Worm (Caenorhabditis elegans) whole organism, young adult: ENCODE data around the gene F36G9.13.

Source experiments
- B0019.2 ChIP-seq: fragments of 200-800 bp; sonication (Bioruptor generic); conservative IDR thresholded peaks from 2 replicates; pipeline ENCODE4 v1.3.6; 2022; ENCODE audit warnings: missing genetic modification reagents, missing genetic modification characterization, missing compliant biosample characterization
- B0336.3 ChIP-seq: fragments of 200-800 bp; sonication (Bioruptor generic); IDR thresholded peaks from 2 replicates; pipeline ENCODE4 v1.3.6; 2022; ENCODE audit warnings: missing genetic modification characterization, missing compliant biosample characterization
- C17E4.6 ChIP-seq: fragments of 200-800 bp; sonication (Bioruptor generic); IDR thresholded peaks from 2 replicates; pipeline ENCODE4 v1.3.6; 2022; ENCODE audit warnings: missing genetic modification reagents, missing genetic modification characterization, missing compliant biosample characterization
- D2030.7 ChIP-seq: fragments of 200-800 bp; sonication (Bioruptor generic); IDR thresholded peaks from 2 replicates; pipeline ENCODE4 v1.3.6; 2022; ENCODE audit warnings: missing genetic modification reagents, missing genetic modification characterization, missing compliant biosample characterization
- F22D6.2 ChIP-seq: sonication (generic microtip); optimal IDR thresholded peaks from 2 replicates; lab custom pipeline; 2016; ENCODE audit warnings: mild to moderate bottlenecking, missing genetic modification characterization, missing compliant biosample characterization
- K12H6.12 ChIP-seq: fragments of 200-800 bp; sonication (Bioruptor generic); optimal IDR thresholded peaks from 2 replicates; lab custom pipeline; 2018; ENCODE audit warnings: mild to moderate bottlenecking, missing genetic modification characterization, missing compliant biosample characterization
- T07F8.4 ChIP-seq: sonication (generic microtip); optimal IDR thresholded peaks from 2 replicates; lab custom pipeline; 2016; ENCODE audit warnings: mild to moderate bottlenecking, missing genetic modification characterization, moderate library complexity, missing compliant biosample characterization
- T26A5.8 ChIP-seq: sonication (generic microtip); optimal IDR thresholded peaks from 2 replicates; lab custom pipeline; 2016; ENCODE audit warnings: missing genetic modification characterization, missing compliant biosample characterization
- Y53F4B.3 ChIP-seq: fragments of 200-800 bp; sonication (Bioruptor generic); IDR thresholded peaks from 2 replicates; pipeline ENCODE4 v1.3.6; 2022; ENCODE audit warnings: missing genetic modification reagents, missing genetic modification characterization, missing compliant biosample characterization
- Y53G8AR.9 ChIP-seq: fragments of 200-800 bp; sonication (Bioruptor generic); conservative IDR thresholded peaks from 2 replicates; pipeline ENCODE4 v1.3.6; 2022; ENCODE audit warnings: missing genetic modification reagents, missing genetic modification characterization, missing compliant biosample characterization
- ZK185.1 ChIP-seq: sonication (generic microtip); optimal IDR thresholded peaks from 2 replicates; lab custom pipeline; 2016; ENCODE audit warnings: mild to moderate bottlenecking, missing genetic modification characterization, missing compliant biosample characterization; ENCODE audit not compliant: poor library complexity, severe bottlenecking
- akir-1 ChIP-seq: fragments of 200-800 bp; sonication (Bioruptor generic); optimal IDR thresholded peaks from 2 replicates; lab custom pipeline; 2018; ENCODE audit warnings: mild to moderate bottlenecking, missing genetic modification characterization, moderate library complexity, missing compliant biosample characterization
- aptf-3 ChIP-seq: fragments of 200-800 bp; sonication (Bioruptor generic); IDR thresholded peaks from 2 replicates; pipeline ENCODE4 v1.3.6; 2022; ENCODE audit warnings: missing genetic modification characterization, missing compliant biosample characterization
- atf-7 ChIP-seq: sonication (generic microtip); optimal IDR thresholded peaks from 2 replicates; lab custom pipeline; 2017; ENCODE audit warnings: mild to moderate bottlenecking, missing genetic modification characterization, missing compliant biosample characterization
- attf-6 ChIP-seq: fragments of 200-800 bp; sonication (Bioruptor generic); IDR thresholded peaks from 2 replicates; pipeline ENCODE4 v1.3.6; 2022; ENCODE audit warnings: missing genetic modification reagents, missing genetic modification characterization, missing compliant biosample characterization
- bed-1 ChIP-seq: fragments of 200-800 bp; sonication (Bioruptor generic); IDR thresholded peaks from 2 replicates; pipeline ENCODE4 v1.3.6; 2022; ENCODE audit warnings: missing genetic modification reagents, missing genetic modification characterization, missing compliant biosample characterization
- bed-2 ChIP-seq: fragments of 200-800 bp; sonication (Bioruptor generic); IDR thresholded peaks from 2 replicates; pipeline ENCODE4 v1.3.6; 2022; ENCODE audit warnings: missing genetic modification reagents, missing genetic modification characterization, missing compliant biosample characterization
- ccch-3 ChIP-seq: fragments of 200-800 bp; sonication (Bioruptor generic); optimal IDR thresholded peaks from 2 replicates; lab custom pipeline; 2018; ENCODE audit warnings: mild to moderate bottlenecking, missing genetic modification characterization, missing compliant biosample characterization
- cebp-2 ChIP-seq: fragments of 200-800 bp; sonication (Bioruptor generic); IDR thresholded peaks from 2 replicates; pipeline ENCODE4 v1.3.6; 2022; ENCODE audit warnings: missing genetic modification characterization, missing compliant biosample characterization
- ceh-40 ChIP-seq: fragments of 200-800 bp; sonication (Bioruptor generic); IDR thresholded peaks from 2 replicates; pipeline ENCODE4 v1.3.6; 2022; ENCODE audit warnings: missing genetic modification characterization, missing compliant biosample characterization
- dpff-1 ChIP-seq: sonication (generic microtip); optimal IDR thresholded peaks from 2 replicates; lab custom pipeline; 2017; ENCODE audit warnings: mild to moderate bottlenecking, missing genetic modification characterization, missing compliant biosample characterization
- egl-18 ChIP-seq: fragments of 200-800 bp; sonication (Bioruptor generic); IDR thresholded peaks from 2 replicates; pipeline ENCODE4 v1.3.6; 2022; ENCODE audit warnings: missing genetic modification reagents, missing genetic modification characterization, missing compliant biosample characterization
- ekl-4 ChIP-seq: fragments of 200-800 bp; sonication (Bioruptor generic); IDR thresholded peaks from 2 replicates; pipeline ENCODE4 v1.3.6; 2022; ENCODE audit warnings: missing genetic modification reagents, missing genetic modification characterization, missing compliant biosample characterization
- gei-17 ChIP-seq: fragments of 200-800 bp; sonication (Bioruptor generic); optimal IDR thresholded peaks from 2 replicates; lab custom pipeline; 2018; ENCODE audit warnings: mild to moderate bottlenecking, missing genetic modification characterization, missing compliant biosample characterization
- him-1 ChIP-seq: sonication (generic microtip); optimal IDR thresholded peaks from 2 replicates; lab custom pipeline; 2016; ENCODE audit warnings: missing genotype, missing genetic modification reagents, missing genetic modification characterization, missing compliant biosample characterization
- hmg-20 ChIP-seq: fragments of 200-800 bp; sonication (Bioruptor generic); IDR thresholded peaks from 2 replicates; pipeline ENCODE4 v1.3.6; 2022; ENCODE audit warnings: missing genetic modification reagents, missing genetic modification characterization, missing compliant biosample characterization
- let-526 ChIP-seq: fragments of 200-800 bp; sonication (Bioruptor generic); IDR thresholded peaks from 2 replicates; pipeline ENCODE4 v1.3.6; 2022; ENCODE audit warnings: missing genetic modification reagents, missing genetic modification characterization, missing compliant biosample characterization
- let-607 ChIP-seq, 2 experiments: fragments of 200-800 bp in 1 of 2; sonication (Bioruptor generic) in 1 of 2; sonication (generic microtip) in 1 of 2; optimal IDR thresholded peaks; 2 replicates each; lab custom pipeline; 2016 to 2018; ENCODE audit warnings: mild to moderate bottlenecking in 2 of 2, missing compliant biosample characterization in 2 of 2, missing genetic modification characterization in 2 of 2, moderate library complexity in 2 of 2, missing genotype in 1 of 2
- lin-35 ChIP-seq, 3 experiments: fragments of 150-350 bp in 2 of 3; sonication (generic microtip) in 1 of 3; optimal IDR thresholded peaks; 2 replicates each; lab custom pipeline; 2014 to 2018; ENCODE audit warnings: missing biosample characterization in 3 of 3, missing genetic modification characterization in 3 of 3, missing genetic modification reagents in 3 of 3
- lsl-1 ChIP-seq: fragments of 200-800 bp; sonication (Bioruptor generic); optimal IDR thresholded peaks from 2 replicates; lab custom pipeline; 2018; ENCODE audit warnings: mild to moderate bottlenecking, missing genetic modification characterization, moderate library complexity, missing compliant biosample characterization
- lsy-27 ChIP-seq: sonication (generic microtip); optimal IDR thresholded peaks from 2 replicates; lab custom pipeline; 2017; ENCODE audit warnings: missing genetic modification characterization, mild to moderate bottlenecking, missing compliant biosample characterization, antibody characterized with exemption, missing genotype, borderline replicate concordance; ENCODE audit not compliant: insufficient read depth
- madf-8 ChIP-seq: fragments of 200-800 bp; sonication (Bioruptor generic); conservative IDR thresholded peaks from 2 replicates; pipeline ENCODE4 v1.3.6; 2022; ENCODE audit warnings: missing genetic modification reagents, missing genetic modification characterization, missing compliant biosample characterization
- nfya-2 ChIP-seq: fragments of 200-800 bp; sonication (Bioruptor generic); IDR thresholded peaks from 2 replicates; pipeline ENCODE4 v1.3.6; 2022; ENCODE audit warnings: missing genetic modification reagents, missing genetic modification characterization, missing compliant biosample characterization
- nhr-90 ChIP-seq: sonication (generic microtip); optimal IDR thresholded peaks from 2 replicates; lab custom pipeline; 2016; ENCODE audit warnings: missing genotype, mild to moderate bottlenecking, missing genetic modification characterization, missing compliant biosample characterization
- rec-8 ChIP-seq, 2 experiments: sonication (generic microtip); optimal IDR thresholded peaks; 2 replicates each; lab custom pipeline; 2016; ENCODE audit warnings: mild to moderate bottlenecking in 2 of 2, missing genetic modification characterization in 2 of 2, missing genetic modification reagents in 2 of 2, missing genotype in 2 of 2, missing biosample characterization in 1 of 2, missing compliant biosample characterization in 1 of 2, moderate library complexity in 1 of 2
- rpc-1 ChIP-seq, 2 experiments: fragments of 150-350 bp in 1 of 2; sonication (generic microtip) in 1 of 2; optimal IDR thresholded peaks; 2 replicates each; lab custom pipeline; 2014 to 2018; ENCODE audit warnings: missing biosample characterization in 1 of 2, missing genetic modification characterization in 1 of 2, missing genetic modification reagents in 1 of 2, missing genotype in 1 of 2
- sea-2 ChIP-seq: fragments of 200-800 bp; sonication (Bioruptor generic); IDR thresholded peaks from 2 replicates; pipeline ENCODE4 v1.3.6; 2022; ENCODE audit warnings: missing genetic modification characterization, missing compliant biosample characterization
- snpc-1.1 ChIP-seq: sonication (generic microtip); optimal IDR thresholded peaks from 2 replicates; lab custom pipeline; 2017; ENCODE audit warnings: missing genetic modification characterization, mild to moderate bottlenecking, missing compliant biosample characterization, antibody characterized with exemption, moderate library complexity, missing genotype, missing genetic modification reagents; ENCODE audit not compliant: insufficient read depth
- snpc-1.3 ChIP-seq: sonication (generic microtip); optimal IDR thresholded peaks from 2 replicates; lab custom pipeline; 2017; ENCODE audit warnings: missing genetic modification characterization, mild to moderate bottlenecking, missing compliant biosample characterization, antibody characterized with exemption, moderate library complexity, missing genotype, missing genetic modification reagents; ENCODE audit not compliant: insufficient read depth
- sptf-2 ChIP-seq: fragments of 200-800 bp; sonication (Bioruptor generic); optimal IDR thresholded peaks from 2 replicates; lab custom pipeline; 2018; ENCODE audit warnings: mild to moderate bottlenecking, missing genetic modification characterization, missing compliant biosample characterization
- tlf-1 ChIP-seq: fragments of 200-800 bp; sonication (Bioruptor generic); optimal IDR thresholded peaks from 2 replicates; lab custom pipeline; 2018; ENCODE audit warnings: mild to moderate bottlenecking, missing genetic modification characterization, missing compliant biosample characterization
- unc-130 ChIP-seq: sonication (generic microtip); optimal IDR thresholded peaks from 2 replicates; lab custom pipeline; 2016; ENCODE audit warnings: missing genetic modification reagents, missing genetic modification characterization, missing compliant biosample characterization
- zfh-2 ChIP-seq: fragments of 200-800 bp; sonication (Bioruptor generic); conservative IDR thresholded peaks from 2 replicates; pipeline ENCODE4 v1.3.6; 2022; ENCODE audit warnings: missing genetic modification reagents, missing genetic modification characterization, missing compliant biosample characterization
- ztf-18 ChIP-seq: sonication (generic microtip); optimal IDR thresholded peaks from 2 replicates; lab custom pipeline; 2016; ENCODE audit warnings: missing genotype, mild to moderate bottlenecking, missing genetic modification characterization, missing compliant biosample characterization
- ztf-26 ChIP-seq: sonication (generic microtip); optimal IDR thresholded peaks from 2 replicates; lab custom pipeline; 2017; ENCODE audit warnings: missing genetic modification characterization, missing compliant biosample characterization
- ztf-28 ChIP-seq: fragments of 200-800 bp; sonication (Bioruptor generic); IDR thresholded peaks from 2 replicates; pipeline ENCODE4 v1.3.6; 2022; ENCODE audit warnings: missing genetic modification reagents, missing genetic modification characterization, missing compliant biosample characterization
- ztf-3 ChIP-seq: fragments of 200-800 bp; sonication (Bioruptor generic); optimal IDR thresholded peaks from 2 replicates; lab custom pipeline; 2018; ENCODE audit warnings: mild to moderate bottlenecking, missing genetic modification characterization, missing compliant biosample characterization
- ztf-6 ChIP-seq: fragments of 200-800 bp; sonication (Bioruptor generic); IDR thresholded peaks from 2 replicates; pipeline ENCODE4 v1.3.6; 2022; ENCODE audit warnings: missing genetic modification reagents, missing genetic modification characterization, missing compliant biosample characterization

Gene F36G9.13

DNA sequence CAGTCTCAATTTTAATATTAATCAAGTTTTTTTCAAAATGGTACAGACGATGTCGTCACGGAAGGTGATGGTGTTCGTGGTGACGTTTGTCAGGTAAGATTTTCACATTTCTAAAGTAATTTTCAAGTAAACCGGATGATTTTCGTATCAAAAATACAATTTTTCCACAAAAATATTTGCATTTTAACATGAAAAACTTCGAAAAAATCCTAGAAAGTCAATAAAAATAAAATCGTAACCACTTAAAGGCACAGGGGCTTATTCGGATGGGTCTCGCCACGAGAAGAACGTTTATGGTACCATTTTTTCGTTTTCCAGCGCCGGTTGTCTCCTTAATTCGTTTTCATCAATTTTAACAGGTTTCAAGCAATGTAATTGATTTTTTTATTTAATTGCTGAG, 41.2 kb downstream of the F36G9.13 start, which contains the start of gene T10C6.6 (continued):
- TF ChIP-seq madf-8 (GFP tag; lab: Robert Waterston, UW) (peak; percentile 38; the same call in 1 of the 2 replicates), ceh-40 (GFP tag; lab: Robert Waterston, UW) (no peak), cebp-2 (no peak), atf-7 (tag; lab: Kevin White, UChicago) (no peak), lsy-27 (tag; lab: Kevin White, UChicago) (no peak), ZK185.1 (tag; lab: Kevin White, UChicago) (no peak), ztf-26 (tag; lab: Kevin White, UChicago) (no peak), C17E4.6 (GFP tag; lab: Robert Waterston, UW) (no peak), sea-2 (GFP tag; lab: Robert Waterston, UW) (no peak), F22D6.2 (tag; lab: Kevin White, UChicago) (no peak), ccch-3 (no peak), nfya-2 (no peak), ztf-28 (GFP tag; lab: Robert Waterston, UW) (no peak), ztf-3 (no peak), T26A5.8 (tag; lab: Kevin White, UChicago) (no peak), bed-1 (GFP tag; lab: Robert Waterston, UW) (no peak), rpc-1 (optimal IDR thresholded peaks at IDR 0.05; lab: Kevin White, UChicago) (no peak), rpc-1 (tag; optimal IDR thresholded peaks at IDR 0.05; lab: Kevin White, UChicago) (no peak), tlf-1 (no peak), him-1 (tag; lab: Kevin White, UChicago) (peak; percentile 12), sptf-2 (GFP tag; lab: Kevin White, UChicago) (no peak), K12H6.12 (tag; lab: Kevin White, UChicago) (no peak), snpc-1.3 (no peak), let-526 (GFP tag; lab: Robert Waterston, UW) (no peak), aptf-3 (no peak), unc-130 (GFP tag; lab: Kevin White, UChicago) (no peak), Y53G8AR.9 (no peak), rec-8 (tag; optimal IDR thresholded peaks at IDR 0.05; lab: Kevin White, UChicago) (no peak), lin-35 (GFP tag; optimal IDR thresholded peaks at IDR 0.05; lab: Kevin White, UChicago) (no peak), D2030.7 (GFP tag; lab: Robert Waterston, UW) (peak; percentile 56), bed-2 (GFP tag; lab: Robert Waterston, UW) (no peak), zfh-2 (GFP tag; lab: Robert Waterston, UW) (no peak), Y53F4B.3 (GFP tag; lab: Robert Waterston, UW) (no peak), nhr-90 (tag; lab: Kevin White, UChicago) (no peak), ztf-6 (no peak), dpff-1 (tag; lab: Kevin White, UChicago) (no peak), B0336.3 (GFP tag; lab: Robert Waterston, UW) (peak; percentile 24; the same call in 1 of the 2 replicates), ekl-4 (peak; percentile 54; the same call in 1 of the 2 replicates), B0019.2 (GFP tag; lab: Robert Waterston, UW) (no peak), ztf-18 (tag; lab: Kevin White, UChicago) (no peak), akir-1 (GFP tag; lab: Kevin White, UChicago) (no peak), T07F8.4 (tag; lab: Kevin White, UChicago) (no peak), egl-18 (no peak), attf-6 (no peak), lsl-1 (peak; percentile 88), snpc-1.1 (tag; lab: Kevin White, UChicago) (no peak), hmg-20 (GFP tag; lab: Robert Waterston, UW) (no peak), gei-17 (no peak), let-607 (tag; optimal IDR thresholded peaks at IDR 0.05; lab: Kevin White, UChicago) (no peak)
